Worm (Caenorhabditis elegans) whole organism, mixed stage, embryonic: ENCODE results near the gene taf-10.

ENCODE experiments used
- elt-3 ChIP-seq: fragments of 150-350 bp; optimal IDR thresholded peaks from 2 replicates; lab custom pipeline; 2014; ENCODE audit warnings: missing biosample characterization, missing genetic modification characterization
- lsy-2 ChIP-seq: fragments of 150-350 bp; optimal IDR thresholded peaks from 2 replicates; lab custom pipeline; 2014; ENCODE audit warnings: missing biosample characterization, missing genetic modification characterization
- mep-1 ChIP-seq: fragments of 150-350 bp; optimal IDR thresholded peaks from 2 replicates; lab custom pipeline; 2017; ENCODE audit warnings: missing biosample characterization, missing genetic modification reagents, missing genetic modification characterization, inconsistent platforms
- sem-2 ChIP-seq: fragments of 200-800 bp; sonication (Bioruptor generic); optimal IDR thresholded peaks from 2 replicates; lab custom pipeline; 2018; ENCODE audit warnings: mild to moderate bottlenecking, missing genetic modification characterization, missing compliant biosample characterization
- unc-62 ChIP-seq: fragments of 150-350 bp; optimal IDR thresholded peaks from 2 replicates; lab custom pipeline; 2014; ENCODE audit warnings: missing biosample characterization, missing genetic modification reagents, missing genetic modification characterization

- TF ChIP-seq unc-62 (GFP tag; lab: Kevin White, UChicago): no peak
- no peak for TF ChIP-seq mep-1 (tag; lab: Kevin White, UChicago)
- TF ChIP-seq lsy-2 (tag; lab: Kevin White, UChicago): no peak
- TF ChIP-seq elt-3 (tag; lab: Kevin White, UChicago): no peak
- TF ChIP-seq sem-2: no peak
These were observed 1.1 kb downstream of the taf-10 start, which contains the start of gene K03B4.2 for ce11 chrV:4687944-4688505.
